Worm (Caenorhabditis elegans) whole organism, young adult: ENCODE results near the gene efn-3.

Experiments
- B0261.1 ChIP-seq: sonication (generic microtip); optimal IDR thresholded peaks from 2 replicates; lab custom pipeline; 2016; ENCODE audit warnings: mild to moderate bottlenecking, missing genetic modification characterization, moderate library complexity, missing compliant biosample characterization
- B0336.3 ChIP-seq: fragments of 200-800 bp; sonication (Bioruptor generic); IDR thresholded peaks from 2 replicates; pipeline ENCODE4 v1.3.6; 2022; ENCODE audit warnings: missing genetic modification characterization, missing compliant biosample characterization
- F10E7.11 ChIP-seq: sonication (generic microtip); optimal IDR thresholded peaks from 2 replicates; lab custom pipeline; 2017; ENCODE audit warnings: mild to moderate bottlenecking, missing genetic modification characterization, moderate library complexity, missing compliant biosample characterization
- F22D6.2 ChIP-seq: sonication (generic microtip); optimal IDR thresholded peaks from 2 replicates; lab custom pipeline; 2016; ENCODE audit warnings: mild to moderate bottlenecking, missing genetic modification characterization, missing compliant biosample characterization
- F33H1.4 ChIP-seq: fragments of 200-800 bp; sonication (Bioruptor generic); IDR thresholded peaks from 2 replicates; pipeline ENCODE4 v1.3.6; 2022; ENCODE audit warnings: missing genetic modification reagents, missing genetic modification characterization, missing compliant biosample characterization
- F55B11.4 ChIP-seq: sonication (generic microtip); optimal IDR thresholded peaks from 2 replicates; lab custom pipeline; 2016; ENCODE audit warnings: missing compliant biosample characterization, missing genetic modification characterization, borderline replicate concordance; ENCODE audit not compliant: insufficient read depth
- T26A5.8 ChIP-seq: sonication (generic microtip); optimal IDR thresholded peaks from 2 replicates; lab custom pipeline; 2016; ENCODE audit warnings: missing genetic modification characterization, missing compliant biosample characterization
- Y53G8AR.9 ChIP-seq: fragments of 200-800 bp; sonication (Bioruptor generic); conservative IDR thresholded peaks from 2 replicates; pipeline ENCODE4 v1.3.6; 2022; ENCODE audit warnings: missing genetic modification reagents, missing genetic modification characterization, missing compliant biosample characterization
- Y56A3A.18 ChIP-seq: fragments of 200-800 bp; sonication (Bioruptor generic); IDR thresholded peaks from 2 replicates; pipeline ENCODE4 v1.3.6; 2022; ENCODE audit warnings: missing genetic modification reagents, missing genetic modification characterization, missing compliant biosample characterization
- Y79H2A.3 ChIP-seq: fragments of 200-800 bp; sonication (Bioruptor generic); conservative IDR thresholded peaks from 2 replicates; pipeline ENCODE4 v1.3.6; 2022; ENCODE audit warnings: missing genetic modification reagents, missing genetic modification characterization, missing compliant biosample characterization
- ZK185.1 ChIP-seq: sonication (generic microtip); optimal IDR thresholded peaks from 2 replicates; lab custom pipeline; 2016; ENCODE audit warnings: mild to moderate bottlenecking, missing genetic modification characterization, missing compliant biosample characterization; ENCODE audit not compliant: poor library complexity, severe bottlenecking
- ama-1 ChIP-seq, 3 experiments: fragments of 150-350 bp in 1 of 3; sonication (generic microtip) in 2 of 3; optimal IDR thresholded peaks; 2 replicates each; lab custom pipeline; 2014 to 2018; ENCODE audit warnings: missing biosample characterization in 2 of 3, missing genetic modification characterization in 2 of 3, missing genetic modification reagents in 2 of 3
- atf-7 ChIP-seq: sonication (generic microtip); optimal IDR thresholded peaks from 2 replicates; lab custom pipeline; 2017; ENCODE audit warnings: mild to moderate bottlenecking, missing genetic modification characterization, missing compliant biosample characterization
- bed-1 ChIP-seq: fragments of 200-800 bp; sonication (Bioruptor generic); IDR thresholded peaks from 2 replicates; pipeline ENCODE4 v1.3.6; 2022; ENCODE audit warnings: missing genetic modification reagents, missing genetic modification characterization, missing compliant biosample characterization
- cebp-1 ChIP-seq, 2 experiments: fragments of 200-800 bp in 1 of 2; sonication (Bioruptor generic) in 1 of 2; sonication (generic microtip) in 1 of 2; IDR thresholded peaks in 1 of 2; optimal IDR thresholded peaks in 1 of 2; 2 replicates each; pipeline versions ENCODE4 v1.3.6 to Lab custom; 2017 to 2022; ENCODE audit warnings: missing compliant biosample characterization in 2 of 2, missing genetic modification characterization in 2 of 2, mild to moderate bottlenecking in 1 of 2, missing genetic modification reagents in 1 of 2, moderate library complexity in 1 of 2
- cebp-2 ChIP-seq: fragments of 200-800 bp; sonication (Bioruptor generic); IDR thresholded peaks from 2 replicates; pipeline ENCODE4 v1.3.6; 2022; ENCODE audit warnings: missing genetic modification characterization, missing compliant biosample characterization
- ceh-100 ChIP-seq: fragments of 200-800 bp; sonication (Bioruptor generic); IDR thresholded peaks from 2 replicates; pipeline ENCODE4 v1.3.6; 2022; ENCODE audit warnings: missing genetic modification reagents, missing genetic modification characterization, missing compliant biosample characterization
- ceh-27 ChIP-seq: fragments of 200-800 bp; sonication (Bioruptor generic); optimal IDR thresholded peaks from 2 replicates; lab custom pipeline; 2018; ENCODE audit warnings: mild to moderate bottlenecking, missing genetic modification characterization, moderate library complexity, missing compliant biosample characterization
- ceh-79 ChIP-seq: sonication (generic microtip); optimal IDR thresholded peaks from 2 replicates; lab custom pipeline; 2017; ENCODE audit warnings: mild to moderate bottlenecking, missing genetic modification characterization, missing compliant biosample characterization
- ceh-91 ChIP-seq: fragments of 200-800 bp; sonication (Bioruptor generic); IDR thresholded peaks from 2 replicates; pipeline ENCODE4 v1.3.6; 2022; ENCODE audit warnings: missing genetic modification reagents, missing genetic modification characterization, missing compliant biosample characterization
- dox-1 ChIP-seq: fragments of 200-800 bp; sonication (Bioruptor generic); IDR thresholded peaks from 2 replicates; pipeline ENCODE4 v1.3.6; 2022; ENCODE audit warnings: missing genetic modification reagents, missing genetic modification characterization, missing compliant biosample characterization
- ets-4 ChIP-seq: fragments of 200-800 bp; sonication (Bioruptor generic); optimal IDR thresholded peaks from 2 replicates; lab custom pipeline; 2018; ENCODE audit warnings: mild to moderate bottlenecking, missing genetic modification characterization, missing compliant biosample characterization
- gei-17 ChIP-seq: fragments of 200-800 bp; sonication (Bioruptor generic); optimal IDR thresholded peaks from 2 replicates; lab custom pipeline; 2018; ENCODE audit warnings: mild to moderate bottlenecking, missing genetic modification characterization, missing compliant biosample characterization
- him-1 ChIP-seq: sonication (generic microtip); optimal IDR thresholded peaks from 2 replicates; lab custom pipeline; 2016; ENCODE audit warnings: missing genotype, missing genetic modification reagents, missing genetic modification characterization, missing compliant biosample characterization
- hmg-1.2 ChIP-seq: fragments of 200-800 bp; sonication (Bioruptor generic); IDR thresholded peaks from 2 replicates; pipeline ENCODE4 v1.3.6; 2022; ENCODE audit warnings: missing genetic modification reagents, missing genetic modification characterization, missing compliant biosample characterization
- hmg-20 ChIP-seq: fragments of 200-800 bp; sonication (Bioruptor generic); IDR thresholded peaks from 2 replicates; pipeline ENCODE4 v1.3.6; 2022; ENCODE audit warnings: missing genetic modification reagents, missing genetic modification characterization, missing compliant biosample characterization
- lag-1 ChIP-seq: fragments of 200-800 bp; sonication (Bioruptor generic); IDR thresholded peaks from 2 replicates; pipeline ENCODE4 v1.3.6; 2022; ENCODE audit warnings: missing genetic modification reagents, missing genetic modification characterization, missing compliant biosample characterization
- lin-35 ChIP-seq, 3 experiments: fragments of 150-350 bp in 2 of 3; sonication (generic microtip) in 1 of 3; optimal IDR thresholded peaks; 2 replicates each; lab custom pipeline; 2014 to 2018; ENCODE audit warnings: missing biosample characterization in 3 of 3, missing genetic modification characterization in 3 of 3, missing genetic modification reagents in 3 of 3
- lin-54 ChIP-seq: fragments of 200-800 bp; sonication (Bioruptor generic); optimal IDR thresholded peaks from 2 replicates; lab custom pipeline; 2018; ENCODE audit warnings: mild to moderate bottlenecking, missing genetic modification characterization, missing compliant biosample characterization
- mcd-1 ChIP-seq: fragments of 200-800 bp; sonication (Bioruptor generic); IDR thresholded peaks from 2 replicates; pipeline ENCODE4 v1.3.6; 2022; ENCODE audit warnings: missing genetic modification reagents, missing genetic modification characterization, missing compliant biosample characterization
- nfya-1 ChIP-seq: sonication (generic microtip); optimal IDR thresholded peaks from 2 replicates; lab custom pipeline; 2017; ENCODE audit warnings: antibody characterized with exemption, missing compliant biosample characterization, missing genetic modification characterization, borderline replicate concordance; ENCODE audit not compliant: insufficient read depth
- nfya-2 ChIP-seq: fragments of 200-800 bp; sonication (Bioruptor generic); IDR thresholded peaks from 2 replicates; pipeline ENCODE4 v1.3.6; 2022; ENCODE audit warnings: missing genetic modification reagents, missing genetic modification characterization, missing compliant biosample characterization
- nfyb-1 ChIP-seq: fragments of 200-800 bp; sonication (Bioruptor generic); IDR thresholded peaks from 2 replicates; pipeline ENCODE4 v1.3.6; 2022; ENCODE audit warnings: missing genetic modification reagents, missing genetic modification characterization, missing compliant biosample characterization
- nhr-120 ChIP-seq: fragments of 200-800 bp; sonication (Bioruptor generic); IDR thresholded peaks from 2 replicates; pipeline ENCODE4 v1.3.6; 2022; ENCODE audit warnings: missing genetic modification characterization, missing compliant biosample characterization
- pbrm-1 ChIP-seq: fragments of 200-800 bp; sonication (Bioruptor generic); IDR thresholded peaks from 2 replicates; pipeline ENCODE4 v1.3.6; 2022; ENCODE audit warnings: missing genetic modification reagents, missing genetic modification characterization, missing compliant biosample characterization
- rec-8 ChIP-seq, 2 experiments: sonication (generic microtip); optimal IDR thresholded peaks; 2 replicates each; lab custom pipeline; 2016; ENCODE audit warnings: mild to moderate bottlenecking in 2 of 2, missing genetic modification characterization in 2 of 2, missing genetic modification reagents in 2 of 2, missing genotype in 2 of 2, missing biosample characterization in 1 of 2, missing compliant biosample characterization in 1 of 2, moderate library complexity in 1 of 2
- repo-1 ChIP-seq: sonication (generic microtip); optimal IDR thresholded peaks from 2 replicates; lab custom pipeline; 2017; ENCODE audit warnings: mild to moderate bottlenecking, missing genetic modification characterization, missing compliant biosample characterization
- sdz-38 ChIP-seq: sonication (generic microtip); optimal IDR thresholded peaks from 2 replicates; lab custom pipeline; 2016; ENCODE audit warnings: missing genotype, missing genetic modification characterization, missing compliant biosample characterization
- sea-2 ChIP-seq: fragments of 200-800 bp; sonication (Bioruptor generic); IDR thresholded peaks from 2 replicates; pipeline ENCODE4 v1.3.6; 2022; ENCODE audit warnings: missing genetic modification characterization, missing compliant biosample characterization
- snpc-1.1 ChIP-seq: sonication (generic microtip); optimal IDR thresholded peaks from 2 replicates; lab custom pipeline; 2017; ENCODE audit warnings: missing genetic modification characterization, mild to moderate bottlenecking, missing compliant biosample characterization, antibody characterized with exemption, moderate library complexity, missing genotype, missing genetic modification reagents; ENCODE audit not compliant: insufficient read depth
- snpc-4 ChIP-seq, 5 experiments: fragments of 150-350 bp in 1 of 5; sonication (generic microtip) in 4 of 5; optimal IDR thresholded peaks; 2 replicates each; lab custom pipeline; 2014 to 2018; ENCODE audit warnings: missing genetic modification characterization in 5 of 5, missing biosample characterization in 3 of 5, antibody characterized with exemption in 2 of 5, mild to moderate bottlenecking in 2 of 5, missing compliant biosample characterization in 2 of 5, missing genotype in 2 of 5, moderate library complexity in 2 of 5, missing genetic modification reagents in 1 of 5
- tbp1 ChIP-seq: fragments of 200-800 bp; sonication (Bioruptor generic); optimal IDR thresholded peaks from 2 replicates; lab custom pipeline; 2018; ENCODE audit warnings: mild to moderate bottlenecking, missing genetic modification characterization, missing compliant biosample characterization
- tlf-1 ChIP-seq: fragments of 200-800 bp; sonication (Bioruptor generic); optimal IDR thresholded peaks from 2 replicates; lab custom pipeline; 2018; ENCODE audit warnings: mild to moderate bottlenecking, missing genetic modification characterization, missing compliant biosample characterization
- zim-3 ChIP-seq: sonication (generic microtip); optimal IDR thresholded peaks from 2 replicates; lab custom pipeline; 2017; ENCODE audit warnings: mild to moderate bottlenecking, missing genetic modification characterization, moderate library complexity, missing compliant biosample characterization
- ztf-26 ChIP-seq: sonication (generic microtip); optimal IDR thresholded peaks from 2 replicates; lab custom pipeline; 2017; ENCODE audit warnings: missing genetic modification characterization, missing compliant biosample characterization
- ztf-6 ChIP-seq: fragments of 200-800 bp; sonication (Bioruptor generic); IDR thresholded peaks from 2 replicates; pipeline ENCODE4 v1.3.6; 2022; ENCODE audit warnings: missing genetic modification reagents, missing genetic modification characterization, missing compliant biosample characterization

The efn-3 gene

DNA sequence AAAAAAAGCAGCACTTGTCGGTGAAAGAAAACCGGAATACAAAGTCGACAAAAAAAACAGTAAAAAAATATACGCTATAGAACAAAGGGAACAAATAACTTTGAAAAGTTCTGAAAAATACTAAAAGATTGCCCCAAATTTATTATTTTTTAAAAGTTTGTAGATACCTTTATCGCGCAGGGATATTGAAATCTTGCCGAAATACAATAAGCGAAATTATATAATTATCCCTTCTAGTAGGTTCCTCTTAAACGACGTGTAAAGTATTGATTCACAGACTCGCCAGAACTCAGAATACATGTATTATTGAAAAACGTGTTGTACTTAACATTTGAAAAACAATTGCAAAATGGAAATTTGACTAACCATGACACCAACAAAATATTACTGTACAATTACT lies 37.1 kb upstream of the efn-3 start (continued):
- TF ChIP-seq Y56A3A.18 (GFP tag; lab: Robert Waterston, UW) (peak; percentile 75; the same call in 1 of the 2 replicates), snpc-4 (GFP tag; optimal IDR thresholded peaks at IDR 0.05; lab: Kevin White, UChicago) (no peak), snpc-4 (tag; optimal IDR thresholded peaks at IDR 0.05; lab: Kevin White, UChicago) (peak in 3 of 4 experiments; percentile 52 to 64 (median 63)), F10E7.11 (peak; percentile 34), him-1 (tag; lab: Kevin White, UChicago) (no peak), nfyb-1 (GFP tag; lab: Robert Waterston, UW) (peak; percentile 73), F22D6.2 (tag; lab: Kevin White, UChicago) (peak; percentile 74), ztf-6 (GFP tag; lab: Robert Waterston, UW) (no peak), Y53G8AR.9 (GFP tag; lab: Robert Waterston, UW) (peak; percentile 52; the same call in 1 of the 2 replicates), nhr-120 (GFP tag; lab: Robert Waterston, UW) (no peak), mcd-1 (peak; percentile 63), hmg-20 (peak; percentile 71; the same call in 1 of the 2 replicates), B0336.3 (GFP tag; lab: Robert Waterston, UW) (peak; percentile 74), ZK185.1 (tag; lab: Kevin White, UChicago) (peak; percentile 92), Y79H2A.3 (no peak), ztf-26 (tag; lab: Kevin White, UChicago) (peak; percentile 84), ceh-27 (GFP tag; lab: Kevin White, UChicago) (peak; percentile 76), ceh-79 (tag; lab: Kevin White, UChicago) (no peak), ama-1 (optimal IDR thresholded peaks at IDR 0.05; lab: Kevin White, UChicago) (no peak), ama-1 (GFP tag; optimal IDR thresholded peaks at IDR 0.05; lab: Kevin White, UChicago) (peak in 1 of 2 experiments; percentile 7), dox-1 (GFP tag; lab: Robert Waterston, UW) (peak; percentile 70), cebp-1 (GFP tag; IDR thresholded peaks at IDR 0.05; lab: Robert Waterston, UW) (no peak; the same call in 1 of the 2 replicates), cebp-1 (tag; optimal IDR thresholded peaks at IDR 0.05; lab: Kevin White, UChicago) (peak; percentile 83), tlf-1 (GFP tag; lab: Kevin White, UChicago) (peak; percentile 82), cebp-2 (0 out of 2 replicates have a peak, but pooled peaks have one; percentile 53), zim-3 (tag; lab: Kevin White, UChicago) (no peak), snpc-1.1 (no peak), ets-4 (GFP tag; lab: Kevin White, UChicago) (no peak), lag-1 (GFP tag; lab: Robert Waterston, UW) (no peak), B0261.1 (peak; percentile 57), bed-1 (GFP tag; lab: Robert Waterston, UW) (no peak), T26A5.8 (tag; lab: Kevin White, UChicago) (no peak), lin-35 (GFP tag; optimal IDR thresholded peaks at IDR 0.05; lab: Kevin White, UChicago) (peak in 2 of 3 experiments; percentile 24 to 89), hmg-1.2 (peak; percentile 60), atf-7 (tag; lab: Kevin White, UChicago) (peak; percentile 66), gei-17 (GFP tag; lab: Kevin White, UChicago) (peak; percentile 95), nfya-2 (no peak), rec-8 (tag; optimal IDR thresholded peaks at IDR 0.05; lab: Kevin White, UChicago) (no peak), ceh-91 (GFP tag; lab: Robert Waterston, UW) (no peak), F33H1.4 (GFP tag; lab: Robert Waterston, UW) (no peak), F55B11.4 (no peak), pbrm-1 (GFP tag; lab: Robert Waterston, UW) (peak; percentile 66), sdz-38 (tag; lab: Kevin White, UChicago) (no peak), sea-2 (GFP tag; lab: Robert Waterston, UW) (no peak), tbp1 (peak; percentile 74), nfya-1 (tag; lab: Kevin White, UChicago) (no peak), ceh-100 (GFP tag; lab: Robert Waterston, UW) (0 out of 2 replicates have a peak, but pooled peaks have one; percentile 11), lin-54 (GFP tag; lab: Kevin White, UChicago) (peak; percentile 60), repo-1 (peak; percentile 71)
